Worm (Caenorhabditis elegans) whole organism, L4 larva: ENCODE measurements around the gene ain-1.

Experiments used
- attf-4 ChIP-seq: sonication (generic microtip); optimal IDR thresholded peaks from 3 replicates; lab custom pipeline; 2017; ENCODE audit warnings: missing biosample characterization, missing genetic modification characterization
- ceh-28 ChIP-seq: fragments of 150-350 bp; optimal IDR thresholded peaks from 2 replicates; lab custom pipeline; 2014; ENCODE audit warnings: missing biosample characterization, missing genetic modification reagents, missing genetic modification characterization
- ceh-82 ChIP-seq: sonication (generic microtip); optimal IDR thresholded peaks from 2 replicates; lab custom pipeline; 2017; ENCODE audit warnings: missing biosample characterization, missing genetic modification characterization
- jun-1 ChIP-seq: fragments of 150-350 bp; optimal IDR thresholded peaks from 2 replicates; lab custom pipeline; 2014; ENCODE audit warnings: missing biosample characterization, missing genetic modification reagents, missing genetic modification characterization
- skn-1 ChIP-seq: fragments of 150-350 bp; optimal IDR thresholded peaks from 2 replicates; lab custom pipeline; 2014; ENCODE audit warnings: missing biosample characterization, missing genetic modification characterization
- snpc-1.2 ChIP-seq: fragments of 200-800 bp; sonication (Bioruptor generic); IDR thresholded peaks from 2 replicates; pipeline ENCODE4 v1.3.6; 2022; ENCODE audit warnings: missing genetic modification reagents, missing genetic modification characterization, missing compliant biosample characterization
- snpc-4 ChIP-seq: fragments of 150-350 bp; optimal IDR thresholded peaks from 2 replicates; lab custom pipeline; 2014; ENCODE audit warnings: missing biosample characterization, missing genetic modification characterization
- tra-1 ChIP-seq: fragments of 200-800 bp; sonication (Bioruptor generic); IDR thresholded peaks from 2 replicates; pipeline ENCODE4 v1.3.6; 2022; ENCODE audit warnings: missing genetic modification reagents, missing genetic modification characterization, missing compliant biosample characterization

DNA sequence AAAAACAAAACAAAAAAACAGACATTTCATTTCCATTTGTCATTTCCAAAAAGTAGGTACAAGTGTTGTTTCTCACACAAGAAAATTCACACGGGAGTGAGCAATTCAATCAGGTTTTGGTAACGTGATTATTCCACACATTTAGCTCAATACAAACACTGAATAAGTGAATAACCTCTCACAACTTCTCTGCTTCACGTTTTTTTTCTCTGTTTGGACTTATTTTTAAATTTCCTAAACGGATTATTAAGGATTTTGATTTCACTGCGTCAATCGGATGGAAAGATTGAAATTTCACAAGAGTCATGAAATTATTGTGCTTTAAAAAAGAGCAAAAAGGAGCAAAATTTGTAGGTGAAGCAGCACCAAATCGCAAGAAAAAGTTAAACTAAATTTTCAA is 47.0 kb downstream of the ain-1 start:
- TF ChIP-seq skn-1 (no peak), snpc-4 (no peak), ceh-82 (no peak), jun-1 (tag; lab: Kevin White, UChicago) (no peak), attf-4 (tag; lab: Kevin White, UChicago) (no peak), tra-1 (GFP tag; lab: Robert Waterston, UW) (no peak), snpc-1.2 (GFP tag; lab: Robert Waterston, UW) (no peak), ceh-28 (tag; lab: Kevin White, UChicago) (no peak)
